Fruit fly (Drosophila melanogaster) whole organism, adult: Measurements from ENCODE around the gene smal.

Experiments
- CG11617 ChIP-seq: fragments of 200-800 bp; sonication (Bioruptor generic); optimal IDR thresholded peaks from 2 replicates; lab custom pipeline; 2017; ENCODE audit warnings: mild to moderate bottlenecking, missing biosample characterization, missing genetic modification reagents, missing genetic modification characterization
- CG12768 ChIP-seq: fragments of 200-800 bp; sonication (Bioruptor generic); optimal IDR thresholded peaks from 2 replicates; lab custom pipeline; 2017; ENCODE audit warnings: missing biosample characterization, missing genetic modification characterization, mild to moderate bottlenecking, moderate library complexity, missing genetic modification reagents
- CG14711 ChIP-seq: fragments of 200-800 bp; sonication (Bioruptor generic); optimal IDR thresholded peaks from 2 replicates; lab custom pipeline; 2018; ENCODE audit warnings: missing biosample characterization, mild to moderate bottlenecking, missing genetic modification characterization, moderate library complexity
- CG1620 ChIP-seq: fragments of 200-800 bp; sonication (Bioruptor generic); optimal IDR thresholded peaks from 2 replicates; lab custom pipeline; 2016; ENCODE audit warnings: missing biosample characterization, missing genetic modification characterization
- CG33017 ChIP-seq: fragments of 200-800 bp; sonication (Bioruptor generic); optimal IDR thresholded peaks from 2 replicates; lab custom pipeline; 2018; ENCODE audit warnings: missing biosample characterization, mild to moderate bottlenecking, missing genetic modification characterization, moderate library complexity
- CG5204 ChIP-seq: fragments of 200-800 bp; sonication (Bioruptor generic); optimal IDR thresholded peaks from 2 replicates; lab custom pipeline; 2016; ENCODE audit warnings: missing biosample characterization, missing genetic modification characterization
- CG7045 ChIP-seq: fragments of 200-800 bp; sonication (Bioruptor generic); optimal IDR thresholded peaks from 2 replicates; lab custom pipeline; 2017; ENCODE audit warnings: missing biosample characterization, mild to moderate bottlenecking, missing genetic modification characterization
- CG7101 ChIP-seq: fragments of 200-800 bp; sonication (Bioruptor generic); optimal IDR thresholded peaks from 2 replicates; lab custom pipeline; 2018; ENCODE audit warnings: missing biosample characterization, mild to moderate bottlenecking, missing genetic modification characterization, moderate library complexity
- Clk ChIP-seq: fragments of 200-800 bp; sonication (Bioruptor generic); optimal IDR thresholded peaks from 2 replicates; lab custom pipeline; 2017; ENCODE audit warnings: missing biosample characterization, missing genetic modification characterization
- Crg-1 ChIP-seq: fragments of 200-800 bp; sonication (Bioruptor generic); optimal IDR thresholded peaks from 2 replicates; lab custom pipeline; 2016; ENCODE audit warnings: missing biosample characterization, missing genetic modification characterization
- Hr96 ChIP-seq: fragments of 200-800 bp; sonication (Bioruptor generic); optimal IDR thresholded peaks from 2 replicates; lab custom pipeline; 2016; ENCODE audit warnings: missing biosample characterization, missing genetic modification characterization
- Mnt ChIP-seq: fragments of 200-800 bp; sonication (Bioruptor generic); optimal IDR thresholded peaks from 2 replicates; lab custom pipeline; 2016; ENCODE audit warnings: missing biosample characterization, mild to moderate bottlenecking, missing genetic modification characterization
- bab1 ChIP-seq: fragments of 200-800 bp; sonication (Bioruptor generic); optimal IDR thresholded peaks from 3 replicates; lab custom pipeline; 2019; ENCODE audit warnings: missing biosample characterization, mild to moderate bottlenecking, missing genetic modification characterization, moderate library complexity
- cic ChIP-seq: fragments of 200-800 bp; sonication (Bioruptor generic); optimal IDR thresholded peaks from 2 replicates; lab custom pipeline; 2017; ENCODE audit warnings: missing biosample characterization, mild to moderate bottlenecking, missing genetic modification characterization, moderate library complexity
- cnc ChIP-seq, 2 experiments: fragments of >200 bp; optimal IDR thresholded peaks; 2 replicates each; lab custom pipeline; 2017
- kay ChIP-seq: fragments of 200-800 bp; sonication (Bioruptor generic); peaks from one replicate; lab custom pipeline; 2016; ENCODE audit warnings: missing biosample characterization, missing genetic modification characterization, borderline replicate concordance
- ovo ChIP-seq: fragments of 200-800 bp; sonication (Bioruptor generic); optimal IDR thresholded peaks from 2 replicates; lab custom pipeline; 2016; ENCODE audit warnings: missing biosample characterization, missing genetic modification characterization
- pad ChIP-seq: fragments of 200-800 bp; sonication (Bioruptor generic); optimal IDR thresholded peaks from 3 replicates; lab custom pipeline; 2017; ENCODE audit warnings: missing biosample characterization, missing genetic modification characterization, mild to moderate bottlenecking, moderate library complexity, missing genetic modification reagents
- tj ChIP-seq: fragments of 200-800 bp; sonication (Bioruptor generic); optimal IDR thresholded peaks from 3 replicates; lab custom pipeline; 2017; ENCODE audit warnings: missing biosample characterization, mild to moderate bottlenecking, missing genetic modification characterization, moderate library complexity
- toe ChIP-seq: fragments of 200-800 bp; sonication (Bioruptor generic); optimal IDR thresholded peaks from 2 replicates; lab custom pipeline; 2016; ENCODE audit warnings: missing biosample characterization, missing genetic modification characterization

smal gene

DNA sequence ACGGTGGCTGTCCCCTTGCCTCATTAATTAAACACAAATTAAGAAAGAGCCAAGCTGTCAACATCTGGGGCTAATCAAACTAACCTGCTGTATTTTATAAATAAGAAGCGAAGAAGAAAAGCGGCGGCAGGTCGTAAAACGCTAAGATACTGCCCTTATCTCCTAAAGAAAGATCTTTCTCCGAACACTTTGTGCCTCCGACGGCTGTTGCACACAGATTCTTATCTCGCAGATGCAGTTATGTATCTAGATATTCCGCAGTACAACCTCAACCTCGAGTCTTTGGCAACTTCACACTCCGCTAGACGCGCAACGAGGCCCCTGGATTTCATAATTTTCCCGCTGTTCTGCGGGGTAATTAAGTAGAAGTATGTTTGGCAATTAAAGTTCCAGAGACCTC, 1.1 kb downstream of the smal start:
- TF ChIP-seq CG33017 (tag; lab: Kevin White, UChicago) (no peak), Hr96 (GFP tag; lab: Kevin White, UChicago) (no peak), bab1 (GFP tag; lab: Kevin White, UChicago) (no peak), Clk (GFP tag; lab: Kevin White, UChicago) (no peak), CG1620 (GFP tag; lab: Kevin White, UChicago) (no peak), ovo (GFP tag; lab: Kevin White, UChicago) (no peak), cnc (optimal IDR thresholded peaks at IDR 0.05; lab: Kevin White, UChicago) (no peak), cic (GFP tag; lab: Kevin White, UChicago) (no peak), CG11617 (no peak), tj (GFP tag; lab: Kevin White, UChicago) (no peak), CG7045 (no peak), pad (GFP tag; lab: Kevin White, UChicago) (no peak), Mnt (GFP tag; lab: Kevin White, UChicago) (no peak), CG12768 (GFP tag; lab: Kevin White, UChicago) (no peak), Crg-1 (GFP tag; lab: Kevin White, UChicago) (no peak), toe (GFP tag; lab: Kevin White, UChicago) (no peak), kay (GFP tag; lab: Kevin White, UChicago) (no peak)

DNA sequence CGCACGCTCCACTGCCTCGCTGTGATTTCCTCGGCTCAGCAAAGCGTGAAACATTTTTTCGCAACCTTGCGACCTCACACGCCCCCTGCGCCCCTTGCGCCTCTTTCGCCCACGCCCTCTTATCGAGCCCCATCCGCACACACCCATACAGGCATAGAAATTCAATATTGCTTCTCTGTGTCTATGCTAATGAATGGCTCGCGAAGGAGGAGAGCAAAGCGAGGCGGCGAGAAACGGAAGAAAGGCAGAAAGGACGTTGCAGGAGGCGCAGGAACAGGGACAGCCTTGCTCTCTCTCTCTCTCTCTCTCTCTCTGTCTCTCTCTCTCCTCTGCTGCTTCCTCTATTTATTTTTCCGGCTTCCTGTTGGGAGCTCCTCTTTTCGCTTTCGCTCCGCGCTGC, 7.4 kb downstream of the smal start:
- TF ChIP-seq ovo (GFP tag; lab: Kevin White, UChicago) (no peak), CG11617 (no peak), Mnt (GFP tag; lab: Kevin White, UChicago) (no peak), tj (GFP tag; lab: Kevin White, UChicago) (no peak), CG1620 (GFP tag; lab: Kevin White, UChicago) (no peak), pad (GFP tag; lab: Kevin White, UChicago) (no peak), cnc (optimal IDR thresholded peaks at IDR 0.05; lab: Kevin White, UChicago) (no peak), Hr96 (GFP tag; lab: Kevin White, UChicago) (no peak), CG7101 (tag; lab: Kevin White, UChicago) (no peak), cic (GFP tag; lab: Kevin White, UChicago) (no peak), CG33017 (tag; lab: Kevin White, UChicago) (no peak), CG7045 (no peak), CG14711 (tag; lab: Kevin White, UChicago) (no peak)

DNA sequence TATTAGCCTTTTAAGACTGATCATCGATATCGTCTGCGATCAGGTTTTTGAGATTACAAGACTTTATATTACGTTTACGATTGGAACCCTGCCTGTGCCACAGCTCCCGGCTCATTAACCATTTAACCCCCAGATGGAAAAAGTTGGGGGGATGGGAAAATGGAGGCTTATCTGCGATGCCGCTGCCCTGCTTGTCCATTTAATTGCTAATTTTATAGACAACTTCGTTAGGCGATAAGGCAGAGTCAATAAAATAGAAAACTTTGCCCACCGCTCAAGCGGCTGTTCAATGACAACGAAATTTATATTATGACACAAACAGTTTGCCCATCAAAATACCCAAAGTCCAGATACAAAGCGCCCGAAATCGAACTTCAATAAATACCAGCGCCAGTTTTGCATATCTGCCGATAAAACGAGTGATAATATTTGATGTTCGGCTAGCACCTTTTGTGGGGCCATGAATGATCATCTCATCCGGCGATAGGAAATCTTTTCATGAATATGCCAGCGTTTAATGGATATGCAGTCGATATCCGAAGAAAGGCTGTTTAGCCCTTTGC, 14.2 kb downstream of the smal start:
- TF ChIP-seq CG11617: no peak

DNA sequence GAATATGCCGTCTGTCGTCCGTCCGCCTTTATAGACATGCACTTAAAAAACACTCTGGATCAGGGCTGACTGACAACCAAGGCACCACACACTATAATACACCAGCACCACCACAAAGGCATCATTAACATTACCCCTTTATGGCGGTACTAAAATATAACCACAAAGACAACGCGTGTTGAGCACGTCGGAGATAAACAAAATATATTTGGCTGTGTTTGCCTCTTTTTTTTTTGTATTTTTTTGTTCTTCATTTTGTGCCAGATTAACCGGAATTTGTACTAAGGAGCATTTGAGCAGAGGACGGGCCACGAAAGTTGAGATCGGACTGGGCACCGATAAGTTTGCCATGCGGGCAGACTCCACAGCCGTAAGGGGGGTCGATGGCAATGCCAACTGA, 15.1 kb downstream of the smal start:
- TF ChIP-seq CG14711 (tag; lab: Kevin White, UChicago) (no peak), CG12768 (GFP tag; lab: Kevin White, UChicago) (no peak), CG5204 (GFP tag; lab: Kevin White, UChicago) (no peak), tj (GFP tag; lab: Kevin White, UChicago) (no peak), CG33017 (tag; lab: Kevin White, UChicago) (no peak), bab1 (GFP tag; lab: Kevin White, UChicago) (no peak), CG11617 (no peak), Clk (GFP tag; lab: Kevin White, UChicago) (no peak), pad (GFP tag; lab: Kevin White, UChicago) (no peak), CG7045 (no peak), toe (GFP tag; lab: Kevin White, UChicago) (no peak), cnc (optimal IDR thresholded peaks at IDR 0.05; lab: Kevin White, UChicago) (no peak), CG1620 (GFP tag; lab: Kevin White, UChicago) (no peak)

DNA sequence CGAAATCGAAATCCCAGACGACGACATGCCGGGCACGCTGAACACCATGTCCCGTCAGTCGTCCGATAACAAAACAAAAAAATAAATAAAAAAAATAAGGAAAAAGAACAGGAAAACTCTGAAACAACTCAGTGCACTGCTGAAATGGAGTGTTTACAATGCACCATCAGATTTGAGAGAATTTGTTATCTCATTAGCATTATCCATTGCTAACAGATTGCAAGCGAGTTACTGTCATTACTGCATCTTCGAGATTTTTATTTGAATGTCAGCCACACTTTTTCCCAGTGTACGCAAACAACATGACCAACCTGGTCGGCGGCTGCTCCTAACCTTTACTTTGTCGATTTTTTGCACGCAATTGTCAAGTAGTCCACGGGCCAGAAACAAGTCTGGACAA, 18.8 kb downstream of the smal start:
- no peak for TF ChIP-seq CG1620 (GFP tag; lab: Kevin White, UChicago)
- TF ChIP-seq cic (GFP tag; lab: Kevin White, UChicago): no peak
- TF ChIP-seq bab1 (GFP tag; lab: Kevin White, UChicago): no peak
- no peak for TF ChIP-seq Crg-1 (GFP tag; lab: Kevin White, UChicago)
- no peak for TF ChIP-seq tj (GFP tag; lab: Kevin White, UChicago)
- TF ChIP-seq Hr96 (GFP tag; lab: Kevin White, UChicago): no peak
- TF ChIP-seq Clk (GFP tag; lab: Kevin White, UChicago): no peak
- TF ChIP-seq CG12768 (GFP tag; lab: Kevin White, UChicago): no peak
- no peak for TF ChIP-seq ovo (GFP tag; lab: Kevin White, UChicago)
- TF ChIP-seq CG7101 (tag; lab: Kevin White, UChicago): no peak
- TF ChIP-seq CG14711 (tag; lab: Kevin White, UChicago): no peak
- no peak for TF ChIP-seq pad (GFP tag; lab: Kevin White, UChicago)
- no peak for TF ChIP-seq Mnt (GFP tag; lab: Kevin White, UChicago)
- no peak for TF ChIP-seq CG7045
- TF ChIP-seq CG5204 (GFP tag; lab: Kevin White, UChicago): no peak
- no peak for TF ChIP-seq CG33017 (tag; lab: Kevin White, UChicago)
- no peak for TF ChIP-seq CG11617
- no peak for TF ChIP-seq cnc (optimal IDR thresholded peaks at IDR 0.05; lab: Kevin White, UChicago)
- TF ChIP-seq kay (GFP tag; lab: Kevin White, UChicago): no peak

DNA sequence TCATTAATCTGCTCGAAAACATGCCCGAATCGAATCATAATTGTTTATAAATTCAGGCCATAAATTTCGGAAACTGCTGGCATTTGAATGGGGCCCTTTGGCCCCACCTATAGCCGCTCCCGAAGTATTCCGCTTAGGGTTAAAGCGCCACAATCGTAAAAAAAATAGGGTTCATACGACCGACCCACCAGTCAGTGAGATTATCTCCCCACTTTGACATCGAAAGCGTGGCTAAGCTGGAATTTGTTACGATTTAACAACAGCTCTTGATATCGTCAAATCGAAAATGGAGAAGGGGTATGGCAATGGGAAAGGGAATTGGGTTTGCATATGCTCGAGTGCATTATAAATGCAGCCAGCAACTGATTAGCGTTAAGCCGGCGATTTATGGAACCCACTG, 19.9 kb downstream of the smal start:
- TF ChIP-seq tj (GFP tag; lab: Kevin White, UChicago): no peak
- TF ChIP-seq CG11617: no peak
- no peak for TF ChIP-seq CG33017 (tag; lab: Kevin White, UChicago)
- no peak for TF ChIP-seq cnc (optimal IDR thresholded peaks at IDR 0.05; lab: Kevin White, UChicago)
- no peak for TF ChIP-seq CG12768 (GFP tag; lab: Kevin White, UChicago)
- TF ChIP-seq toe (GFP tag; lab: Kevin White, UChicago): no peak
- no peak for TF ChIP-seq kay (GFP tag; lab: Kevin White, UChicago)
- no peak for TF ChIP-seq cic (GFP tag; lab: Kevin White, UChicago)
- TF ChIP-seq bab1 (GFP tag; lab: Kevin White, UChicago): no peak
- TF ChIP-seq CG1620 (GFP tag; lab: Kevin White, UChicago): no peak
- TF ChIP-seq Mnt (GFP tag; lab: Kevin White, UChicago): no peak
- no peak for TF ChIP-seq CG7045
- no peak for TF ChIP-seq pad (GFP tag; lab: Kevin White, UChicago)
- no peak for TF ChIP-seq CG5204 (GFP tag; lab: Kevin White, UChicago)
- TF ChIP-seq ovo (GFP tag; lab: Kevin White, UChicago): no peak
- no peak for TF ChIP-seq Hr96 (GFP tag; lab: Kevin White, UChicago)
- no peak for TF ChIP-seq CG7101 (tag; lab: Kevin White, UChicago)
